Worm (Caenorhabditis elegans): ENCODE measurements around the gene C54F6.19.
A peak's percentile ranks its signal among the peaks of the same experiment; 100 is the strongest.

C54F6.19 gene

DNA sequence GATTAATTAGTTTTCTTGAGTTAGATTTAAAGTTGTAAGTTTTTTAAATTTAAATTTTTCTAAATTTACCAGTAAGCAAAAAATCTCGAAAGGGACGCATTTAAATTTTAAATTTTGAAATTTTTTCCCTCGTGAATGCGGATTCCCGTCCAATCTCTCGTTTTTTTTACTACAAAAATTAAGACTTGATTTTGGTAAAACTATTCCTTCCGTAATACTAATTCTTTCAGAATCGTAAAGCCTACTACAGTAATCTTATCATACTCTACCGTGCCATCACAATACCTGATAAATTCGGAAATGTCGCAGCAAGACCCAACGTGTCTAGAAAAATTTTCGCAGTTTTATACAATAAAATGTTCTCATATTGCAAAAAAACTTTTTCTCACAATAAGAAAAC is at the start of gene C54F6.19, which contains the start of gene nhx-3:
Gene C54F6.19, plus strand, starts transcription at position 301 of the 400 bp plus-strand sequence.
Gene nhx-3, minus strand, starts transcription at position 337 of the 400 bp plus-strand sequence.
- no peak for TF ChIP-seq let-607 (tag; optimal IDR thresholded peaks at IDR 0.05)
- TF ChIP-seq attf-6 (GFP tag; IDR thresholded peaks at IDR 0.05), result no peak
- TF ChIP-seq madf-10 (tag; optimal IDR thresholded peaks at IDR 0.05), result no peak
- no peak for TF ChIP-seq attf-3 (GFP tag; conservative IDR thresholded peaks at IDR 0.05)

DNA sequence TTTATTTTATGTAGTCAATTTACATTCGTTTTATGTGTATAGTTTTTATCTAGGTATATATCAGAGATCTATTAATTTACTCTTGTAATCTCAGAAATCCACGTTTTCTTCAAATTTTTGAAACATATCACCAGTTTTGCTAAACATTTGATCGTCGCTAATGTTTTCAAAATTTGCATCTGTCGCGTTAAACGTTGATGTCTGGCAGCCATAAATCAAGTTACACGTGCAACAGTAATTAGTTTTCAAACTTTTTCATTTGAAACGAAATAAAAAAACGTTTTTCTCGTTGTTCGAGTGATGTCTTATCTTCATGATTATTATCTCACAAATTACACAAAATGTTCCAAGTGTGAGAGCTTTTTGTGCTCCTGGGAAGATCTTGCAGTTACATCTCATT is 47.8 kb upstream of the C54F6.19 start, which contains the start of gene srh-79:
Gene srh-79, plus strand, starts transcription at position 301 of the 400 bp plus-strand sequence.
- no peak for TF ChIP-seq Y53F4B.3 (GFP tag; IDR thresholded peaks at IDR 0.05)
- no peak for TF ChIP-seq nhr-90 (tag; optimal IDR thresholded peaks at IDR 0.05)
- no peak for TF ChIP-seq pha-4 (tag; optimal IDR thresholded peaks at IDR 0.05)
- TF ChIP-seq snpc-3.4 (tag; optimal IDR thresholded peaks at IDR 0.05), result no peak
- no peak for TF ChIP-seq ama-1 (optimal IDR thresholded peaks at IDR 0.05)
- TF ChIP-seq ama-1 (GFP tag; optimal IDR thresholded peaks at IDR 0.05), result no peak
- no peak for TF ChIP-seq F57C9.4 (tag; optimal IDR thresholded peaks at IDR 0.05)
- no peak for TF ChIP-seq Y95B8A.8 (GFP tag; IDR thresholded peaks at IDR 0.05)

DNA sequence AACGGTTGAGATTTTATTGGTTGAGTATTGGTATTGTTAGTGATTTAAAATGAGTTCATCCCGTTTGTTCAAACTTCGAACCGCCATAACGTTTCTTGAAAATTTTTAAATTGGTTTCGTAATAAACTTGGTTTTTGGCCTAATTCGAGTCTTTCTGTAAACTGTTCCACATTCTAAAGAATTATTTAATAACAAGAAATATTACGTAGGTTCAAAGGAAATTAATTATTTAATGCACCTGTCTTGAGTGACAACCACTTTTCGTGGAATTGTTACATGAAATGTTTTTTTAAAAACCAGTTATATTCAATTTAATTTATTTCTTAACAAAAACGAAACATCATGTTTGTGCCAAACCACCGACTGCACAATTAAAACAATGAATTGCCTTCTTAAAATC is 44.1 kb upstream of the C54F6.19 start:
- TF ChIP-seq madf-8 (GFP tag; conservative IDR thresholded peaks at IDR 0.05) (no peak), ztf-18 (tag; optimal IDR thresholded peaks at IDR 0.05) (no peak), egrh-3 (GFP tag; IDR thresholded peaks at IDR 0.05) (no peak), B0019.2 (GFP tag; conservative IDR thresholded peaks at IDR 0.05) (no peak), ceh-79 (tag; optimal IDR thresholded peaks at IDR 0.05) (no peak), pha-4 (tag; optimal IDR thresholded peaks at IDR 0.05) (no peak), ztf-26 (tag; optimal IDR thresholded peaks at IDR 0.05) (no peak), lin-54 (GFP tag; optimal IDR thresholded peaks at IDR 0.05) (no peak), madf-3 (GFP tag; IDR thresholded peaks at IDR 0.05) (no peak), mcd-1 (GFP tag; IDR thresholded peaks at IDR 0.05) (no peak), chd-7 (tag; optimal IDR thresholded peaks at IDR 0.05) (no peak), ets-4 (GFP tag; optimal IDR thresholded peaks at IDR 0.05) (no peak)

DNA sequence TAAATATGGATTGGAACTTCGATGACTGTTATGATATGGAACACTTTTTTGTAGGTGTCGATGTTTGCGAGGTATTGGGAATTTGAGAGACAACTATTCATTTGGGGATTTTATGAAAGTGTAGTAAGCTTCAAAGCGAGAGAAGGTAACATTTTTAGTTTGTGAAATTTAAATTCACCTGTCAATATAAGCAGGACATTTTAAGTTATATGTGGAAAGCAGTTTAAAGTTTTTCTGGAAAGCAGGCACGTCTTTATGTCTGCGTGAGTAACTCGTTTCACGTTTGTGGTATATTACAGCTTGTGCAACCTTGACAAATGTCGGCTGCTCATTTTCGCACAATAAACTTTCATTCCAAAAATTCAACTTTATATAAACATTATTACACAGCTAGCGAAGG is 41.0 kb upstream of the C54F6.19 start, which contains the start of gene srh-229:
Gene srh-229, minus strand, starts transcription at position 101 of the 400 bp plus-strand sequence.
- TF ChIP-seq attf-3 (GFP tag; conservative IDR thresholded peaks at IDR 0.05) (no peak), repo-1 (tag; optimal IDR thresholded peaks at IDR 0.05) (no peak), tlf-1 (GFP tag; optimal IDR thresholded peaks at IDR 0.05) (no peak), rcor-1 (GFP tag; IDR thresholded peaks at IDR 0.05) (no peak), let-607 (tag; optimal IDR thresholded peaks at IDR 0.05) (no peak), Y79H2A.3 (GFP tag; conservative IDR thresholded peaks at IDR 0.05) (no peak), Y95B8A.8 (GFP tag; IDR thresholded peaks at IDR 0.05) (no peak), lir-1 (GFP tag; conservative IDR thresholded peaks at IDR 0.05) (no peak), egl-18 (GFP tag; IDR thresholded peaks at IDR 0.05) (no peak), attf-5 (GFP tag; optimal IDR thresholded peaks at IDR 0.05) (no peak), bed-1 (GFP tag; IDR thresholded peaks at IDR 0.05) (no peak)

DNA sequence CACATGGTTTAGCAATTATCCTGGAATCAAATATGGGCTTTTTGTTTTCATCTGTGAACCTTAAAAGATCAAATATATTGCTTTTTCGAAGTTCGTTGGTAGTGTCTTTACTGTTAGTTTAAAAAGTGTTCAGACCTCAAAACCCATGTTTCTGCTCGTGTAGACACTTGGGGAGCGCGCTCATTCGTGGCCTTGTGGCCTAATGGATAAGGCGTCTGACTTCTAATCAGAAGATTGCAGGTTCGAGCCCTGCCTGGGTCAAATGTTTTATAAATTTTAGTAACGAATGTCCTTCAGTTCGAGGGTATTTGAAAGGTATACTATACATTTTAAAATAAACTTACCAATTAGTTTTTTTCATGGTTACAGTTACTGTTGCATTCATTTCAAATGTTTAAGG is 39.1 kb upstream of the C54F6.19 start:
- TF ChIP-seq Y53G8AR.9 (GFP tag; conservative IDR thresholded peaks at IDR 0.05), result no peak
- TF ChIP-seq attf-5 (GFP tag; optimal IDR thresholded peaks at IDR 0.05), result no peak
- TF ChIP-seq Y53F4B.3 (GFP tag; IDR thresholded peaks at IDR 0.05), result no peak
- TF ChIP-seq mel-28 (tag; optimal IDR thresholded peaks at IDR 0.05; ENCODE audit: borderline replicate concordance), result no peak
- TF ChIP-seq F37B4.10 (GFP tag; IDR thresholded peaks at IDR 0.05), result no peak
- TF ChIP-seq ztf-18 (tag; optimal IDR thresholded peaks at IDR 0.05), result peak; percentile 15
- no peak for TF ChIP-seq K11D2.4 (GFP tag; IDR thresholded peaks at IDR 0.05)
- peak; percentile 60 for TF ChIP-seq F23B12.7 (tag; optimal IDR thresholded peaks at IDR 0.05; ENCODE audit: insufficient read depth)
- no peak for TF ChIP-seq F57C9.4 (tag; optimal IDR thresholded peaks at IDR 0.05)
- TF ChIP-seq mxl-1 (tag; optimal IDR thresholded peaks at IDR 0.05), result no peak
- peak; percentile 67 for TF ChIP-seq him-1 (tag; optimal IDR thresholded peaks at IDR 0.05)
- no peak for TF ChIP-seq lin-40 (tag; optimal IDR thresholded peaks at IDR 0.05)
- TF ChIP-seq pbrm-1 (GFP tag; IDR thresholded peaks at IDR 0.05), result peak; percentile 31; the same call in 1 of the 2 replicates
- no peak for TF ChIP-seq aptf-3 (GFP tag; IDR thresholded peaks at IDR 0.05)
- TF ChIP-seq D2030.7 (GFP tag; IDR thresholded peaks at IDR 0.05), result 0 out of 2 replicates have a peak, but pooled peaks have one; percentile 44
- TF ChIP-seq hlh-12 (tag; optimal IDR thresholded peaks at IDR 0.05), result no peak
